Fruit fly (Drosophila melanogaster) whole organism, embryonic: Measurements from ENCODE around the gene CG9919.

ENCODE experiments used
- CG10267 ChIP-seq: fragments of 200-800 bp; sonication (Bioruptor generic); optimal IDR thresholded peaks from 2 replicates; lab custom pipeline; 2018; ENCODE audit warnings: missing biosample characterization, mild to moderate bottlenecking, missing genetic modification characterization, moderate library complexity
- CG10979 ChIP-seq: fragments of 200-800 bp; sonication (Bioruptor generic); optimal IDR thresholded peaks from 2 replicates; lab custom pipeline; 2018; ENCODE audit warnings: missing biosample characterization, mild to moderate bottlenecking, missing genetic modification characterization, moderate library complexity
- CG12155 ChIP-seq: fragments of 200-800 bp; sonication (Bioruptor generic); optimal IDR thresholded peaks from 3 replicates; lab custom pipeline; 2016; ENCODE audit warnings: missing biosample characterization, missing genetic modification characterization
- CG12659 ChIP-seq: fragments of 200-800 bp; sonication (Bioruptor generic); optimal IDR thresholded peaks from 3 replicates; lab custom pipeline; 2017; ENCODE audit warnings: mild to moderate bottlenecking, missing biosample characterization, missing genetic modification reagents, missing genetic modification characterization
- CG17612 ChIP-seq: fragments of 200-800 bp; sonication (Bioruptor generic); IDR thresholded peaks from 2 replicates; pipeline ENCODE4 v1.3.6; 2022; ENCODE audit warnings: missing biosample characterization, missing genetic modification characterization
- CG17829 ChIP-seq: fragments of 200-800 bp; optimal IDR thresholded peaks from 2 replicates; lab custom pipeline; 2019; ENCODE audit warnings: missing biosample characterization, mild to moderate bottlenecking, missing genetic modification characterization, moderate library complexity
- CG18262 ChIP-seq: fragments of 200-800 bp; optimal IDR thresholded peaks from 3 replicates; lab custom pipeline; 2019; ENCODE audit warnings: missing biosample characterization, mild to moderate bottlenecking, missing genetic modification characterization, moderate library complexity
- CG2116 ChIP-seq: fragments of 200-800 bp; sonication (Bioruptor generic); optimal IDR thresholded peaks from 3 replicates; lab custom pipeline; 2018; ENCODE audit warnings: missing biosample characterization, mild to moderate bottlenecking, missing genetic modification characterization
- CG2120 ChIP-seq: fragments of 200-800 bp; sonication (Bioruptor generic); optimal IDR thresholded peaks from 3 replicates; lab custom pipeline; 2016; ENCODE audit warnings: missing biosample characterization, missing genetic modification characterization
- CG2199 ChIP-seq: fragments of 200-800 bp; sonication (Bioruptor generic); IDR thresholded peaks from 3 replicates; pipeline ENCODE4 v1.3.6; 2022; ENCODE audit warnings: missing biosample characterization, missing genetic modification characterization
- CG30403 ChIP-seq: fragments of 200-800 bp; sonication (Bioruptor generic); optimal IDR thresholded peaks from 3 replicates; lab custom pipeline; 2016; ENCODE audit warnings: missing biosample characterization, missing genetic modification characterization
- CG3281 ChIP-seq: fragments of 200-800 bp; sonication (Bioruptor generic); optimal IDR thresholded peaks from 3 replicates; lab custom pipeline; 2017; ENCODE audit warnings: missing biosample characterization, mild to moderate bottlenecking, missing genetic modification characterization
- CG7357 ChIP-seq: fragments of 200-800 bp; sonication (Bioruptor generic); IDR thresholded peaks from 3 replicates; pipeline ENCODE4 v1.3.6; 2022; ENCODE audit warnings: missing biosample characterization, missing genetic modification characterization
- CG7839 ChIP-seq: fragments of 200-800 bp; sonication (Bioruptor generic); optimal IDR thresholded peaks from 3 replicates; lab custom pipeline; 2018; ENCODE audit warnings: missing biosample characterization, mild to moderate bottlenecking, missing genetic modification characterization, moderate library complexity
- Chrac-16 ChIP-seq: fragments of 200-800 bp; sonication (Bioruptor generic); optimal IDR thresholded peaks from 3 replicates; lab custom pipeline; 2016; ENCODE audit warnings: missing biosample characterization, missing genetic modification characterization
- CkIIα-i1 ChIP-seq: fragments of 200-800 bp; sonication (Bioruptor generic); IDR thresholded peaks from 2 replicates; pipeline ENCODE4 v1.3.6; 2022; ENCODE audit warnings: missing biosample characterization, missing genetic modification characterization
- D19A ChIP-seq: fragments of 200-800 bp; optimal IDR thresholded peaks from 3 replicates; lab custom pipeline; 2019; ENCODE audit warnings: missing biosample characterization, mild to moderate bottlenecking, missing genetic modification characterization, moderate library complexity
- Drgx ChIP-seq: fragments of 200-800 bp; sonication (Bioruptor generic); IDR thresholded peaks from 2 replicates; pipeline ENCODE4 v1.3.6; 2022; ENCODE audit warnings: missing biosample characterization, missing genetic modification characterization
- Hsf ChIP-seq: fragments of 200-800 bp; sonication (Bioruptor generic); optimal IDR thresholded peaks from 3 replicates; lab custom pipeline; 2016; ENCODE audit warnings: missing biosample characterization, missing genetic modification characterization
- PHDP ChIP-seq: fragments of 200-800 bp; sonication (Bioruptor generic); optimal IDR thresholded peaks from 3 replicates; lab custom pipeline; 2018; ENCODE audit warnings: missing biosample characterization, mild to moderate bottlenecking, missing genetic modification characterization, moderate library complexity
- Pdp1 ChIP-seq, 2 experiments: fragments of 200-800 bp; sonication (Bioruptor generic); optimal IDR thresholded peaks; 3 replicates each; lab custom pipeline; 2016; ENCODE audit warnings: missing biosample characterization in 2 of 2, missing genetic modification characterization in 2 of 2, mild to moderate bottlenecking in 1 of 2, moderate library complexity in 1 of 2
- Ptx1 ChIP-seq: fragments of 200-800 bp; sonication (Bioruptor generic); IDR thresholded peaks from 2 replicates; pipeline ENCODE4 v1.3.6; 2022; ENCODE audit warnings: missing biosample characterization, missing genetic modification characterization
- Sox100B ChIP-seq: fragments of 200-800 bp; sonication (Bioruptor generic); optimal IDR thresholded peaks from 3 replicates; lab custom pipeline; 2018; ENCODE audit warnings: missing biosample characterization, mild to moderate bottlenecking, missing genetic modification characterization
- Tbp ChIP-seq: fragments of >200 bp; optimal IDR thresholded peaks from 2 replicates; lab custom pipeline; 2018; ENCODE audit warnings: missing biosample characterization, missing genetic modification characterization
- ci ChIP-seq: fragments of 200-800 bp; sonication (Bioruptor generic); IDR thresholded peaks from 3 replicates; pipeline ENCODE4 v1.3.6; 2022; ENCODE audit warnings: missing biosample characterization, missing genetic modification characterization
- crp ChIP-seq, 2 experiments: fragments of 200-800 bp; sonication (Bioruptor generic); optimal IDR thresholded peaks; 2 replicates in 1 of 2; 3 replicates in 1 of 2; lab custom pipeline; 2017; ENCODE audit warnings: missing biosample characterization in 2 of 2, missing genetic modification characterization in 2 of 2, mild to moderate bottlenecking in 1 of 2, moderate library complexity in 1 of 2
- dpn ChIP-seq, 2 experiments: fragments of 200-800 bp; sonication (Bioruptor generic); optimal IDR thresholded peaks; 3 replicates each; lab custom pipeline; 2016; ENCODE audit warnings: missing biosample characterization in 2 of 2, missing genetic modification characterization in 2 of 2
- gem ChIP-seq: fragments of 200-800 bp; sonication (Bioruptor generic); optimal IDR thresholded peaks from 2 replicates; lab custom pipeline; 2019; ENCODE audit warnings: missing biosample characterization, mild to moderate bottlenecking, missing genetic modification characterization, moderate library complexity
- gsb-n ChIP-seq: fragments of 200-800 bp; sonication (Bioruptor generic); optimal IDR thresholded peaks from 3 replicates; lab custom pipeline; 2018; ENCODE audit warnings: missing biosample characterization, mild to moderate bottlenecking, missing genetic modification characterization
- inv ChIP-seq: fragments of 200-800 bp; sonication (Bioruptor generic); IDR thresholded peaks from 2 replicates; pipeline ENCODE4 v1.3.6; 2022; ENCODE audit warnings: missing biosample characterization, missing genetic modification characterization; ENCODE audit not compliant: partially characterized antibody
- jing ChIP-seq: fragments of 200-800 bp; sonication (Bioruptor generic); optimal IDR thresholded peaks from 2 replicates; lab custom pipeline; 2018; ENCODE audit warnings: missing biosample characterization, mild to moderate bottlenecking, missing genetic modification characterization
- lilli ChIP-seq: fragments of 200-800 bp; sonication (Bioruptor generic); optimal IDR thresholded peaks from 3 replicates; lab custom pipeline; 2016; ENCODE audit warnings: missing biosample characterization, missing genetic modification characterization
- maf-S ChIP-seq: fragments of 200-800 bp; sonication (Bioruptor generic); optimal IDR thresholded peaks from 2 replicates; lab custom pipeline; 2016; ENCODE audit warnings: missing biosample characterization, missing genetic modification characterization
- mirr ChIP-seq: fragments of 200-800 bp; sonication (Bioruptor generic); optimal IDR thresholded peaks from 3 replicates; lab custom pipeline; 2018; ENCODE audit warnings: missing biosample characterization, mild to moderate bottlenecking, missing genetic modification characterization
- nerfin-1 ChIP-seq: fragments of 200-800 bp; sonication (Bioruptor generic); optimal IDR thresholded peaks from 3 replicates; lab custom pipeline; 2019; ENCODE audit warnings: missing biosample characterization, mild to moderate bottlenecking, missing genetic modification characterization, moderate library complexity
- sens ChIP-seq: fragments of 200-800 bp; sonication (Bioruptor generic); peaks from one replicate; lab custom pipeline; 2016; ENCODE audit warnings: missing biosample characterization, missing genetic modification characterization
- zf30C ChIP-seq: fragments of 200-800 bp; sonication (Bioruptor generic); optimal IDR thresholded peaks from 3 replicates; lab custom pipeline; 2018; ENCODE audit warnings: missing biosample characterization, mild to moderate bottlenecking, missing genetic modification characterization

Gene CG9919

dm6 chrX:16372492-16373350 is 42.2 kb upstream of the CG9919 start, which contains the start of gene Fur2 (continued):
- TF ChIP-seq Pdp1 (GFP tag; optimal IDR thresholded peaks at IDR 0.05; lab: Kevin White, UChicago) = peak in 1 of 2 experiments; percentile 95

dm6 chrX:16371923-16372322 is 41.4 kb upstream of the CG9919 start:
- TF ChIP-seq Tbp (no peak), CG3281 (GFP tag; lab: Kevin White, UChicago) (peak; percentile 42), CG12659 (GFP tag; lab: Kevin White, UChicago) (peak; percentile 18), Pdp1 (GFP tag; optimal IDR thresholded peaks at IDR 0.05; lab: Kevin White, UChicago) (no peak), CG17829 (tag; lab: Kevin White, UChicago) (peak; percentile 21), crp (GFP tag; optimal IDR thresholded peaks at IDR 0.05; lab: Kevin White, UChicago) (peak in 1 of 2 experiments; percentile 5), lilli (GFP tag; lab: Kevin White, UChicago) (peak; percentile 13), mirr (GFP tag; lab: Kevin White, UChicago) (no peak), Drgx (GFP tag; lab: Robert Waterston, UW) (peak; percentile 52; the same call in 1 of the 2 replicates), zf30C (GFP tag; lab: Kevin White, UChicago) (peak; percentile 17), Sox100B (GFP tag; lab: Kevin White, UChicago) (peak; percentile 46), CG2199 (GFP tag; lab: Robert Waterston, UW) (no peak), Chrac-16 (GFP tag; lab: Kevin White, UChicago) (peak; percentile 14), dpn (GFP tag; optimal IDR thresholded peaks at IDR 0.05; lab: Kevin White, UChicago) (peak in 1 of 2 experiments; percentile 12), CG18262 (tag; lab: Kevin White, UChicago) (peak; percentile 36), CG7839 (tag; lab: Kevin White, UChicago) (no peak), ci (no peak), CG10979 (tag; lab: Kevin White, UChicago) (peak; percentile 10), inv (GFP tag; lab: Robert Waterston, UW) (no peak), gsb-n (no peak), CG12155 (GFP tag; lab: Kevin White, UChicago) (peak; percentile 2), gem (tag; lab: Kevin White, UChicago) (peak; percentile 59), CG10267 (peak; percentile 12), CG30403 (GFP tag; lab: Kevin White, UChicago) (peak; percentile 28), jing (no peak), maf-S (no peak), CG2120 (peak; percentile 24), CG2116 (GFP tag; lab: Kevin White, UChicago) (peak; percentile 3), sens (GFP tag; lab: Kevin White, UChicago) (peak; percentile 69), Ptx1 (GFP tag; lab: Robert Waterston, UW) (no peak), D19A (tag; lab: Kevin White, UChicago) (peak; percentile 2), PHDP (tag; lab: Kevin White, UChicago) (peak; percentile 20), CkIIα-i1 (GFP tag; lab: Robert Waterston, UW) (no peak), Hsf (GFP tag; lab: Kevin White, UChicago) (peak; percentile 14), CG7357 (GFP tag; lab: Robert Waterston, UW) (no peak), CG17612 (GFP tag; lab: Robert Waterston, UW) (no peak), nerfin-1 (tag; lab: Kevin White, UChicago) (no peak)
